Comparison of ENCODE assay signal across 2 fruit fly cellular contexts in the genomic region with DNA sequence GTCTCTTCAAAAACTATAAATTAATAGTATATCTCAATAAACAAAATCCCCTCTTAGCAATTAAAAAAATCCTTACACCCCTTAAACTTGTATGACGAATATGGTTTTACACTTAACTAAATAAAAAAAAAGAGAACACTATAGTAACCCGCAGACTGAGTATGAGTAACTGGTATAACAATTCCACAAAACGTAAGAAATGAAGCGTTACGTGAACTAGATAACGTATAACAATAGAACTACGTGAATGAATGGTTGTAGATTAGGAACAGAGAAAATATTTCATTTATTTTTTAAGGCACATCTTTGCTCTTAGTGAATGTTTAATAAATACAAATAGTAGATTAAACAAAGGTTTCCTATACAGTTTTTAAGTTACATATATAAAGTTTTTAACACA.
A peak's percentile ranks its signal among the peaks of the same experiment; 100 is the strongest.
TF ChIP-seq lines count a peak whose summit lies in the region.

No protein-coding gene starts in this region.

- TF ChIP-seq CTCF in whole organism, embryonic (GFP tag; optimal IDR thresholded peaks at IDR 0.05; lab: Kevin White, UChicago), result no peak

TF ChIP-seq in whole organism, adult, 20 proteins besides CTCF, POLR2A, EP300 and RAD21:
- TF ChIP-seq CG33017 (tag; optimal IDR thresholded peaks at IDR 0.05; lab: Kevin White, UChicago) (no peak), Hr96 (GFP tag; optimal IDR thresholded peaks at IDR 0.05; lab: Kevin White, UChicago) (no peak), kay (GFP tag; lab: Kevin White, UChicago; ENCODE audit: borderline replicate concordance) (peak; percentile 38), CG14711 (tag; optimal IDR thresholded peaks at IDR 0.05; lab: Kevin White, UChicago) (no peak)

TF ChIP-seq in whole organism, embryonic, 481 proteins besides CTCF, POLR2A, EP300 and RAD21:
- peak; percentile 91 for TF ChIP-seq CG9437 (GFP tag; optimal IDR thresholded peaks at IDR 0.05; lab: Kevin White, UChicago)
- TF ChIP-seq gce (GFP tag; IDR thresholded peaks at IDR 0.05; lab: Robert Waterston, UW), result no peak
- no peak for TF ChIP-seq seq (GFP tag; IDR thresholded peaks at IDR 0.05; lab: Robert Waterston, UW)
- TF ChIP-seq CG10321 (GFP tag; IDR thresholded peaks at IDR 0.05; lab: Robert Waterston, UW), result 0 out of 2 replicates have a peak, but pooled peaks have one; percentile 29
- no peak for TF ChIP-seq CG10274 (GFP tag; optimal IDR thresholded peaks at IDR 0.05; lab: Kevin White, UChicago)
- TF ChIP-seq lola (GFP tag; optimal IDR thresholded peaks at IDR 0.05; lab: Kevin White, UChicago), result no peak
- no peak for TF ChIP-seq CG9215 (GFP tag; IDR thresholded peaks at IDR 0.05; lab: Robert Waterston, UW)
- TF ChIP-seq psq (GFP tag; optimal IDR thresholded peaks at IDR 0.05; lab: Kevin White, UChicago), result no peak
- no peak for TF ChIP-seq br (optimal IDR thresholded peaks at IDR 0.05; lab: Kevin White, UChicago)
- TF ChIP-seq ERR (GFP tag; optimal IDR thresholded peaks at IDR 0.05; lab: Kevin White, UChicago), result no peak
- no peak for TF ChIP-seq bcd (GFP tag; optimal IDR thresholded peaks at IDR 0.05; lab: Kevin White, UChicago)
- TF ChIP-seq pita (GFP tag; optimal IDR thresholded peaks at IDR 0.05; lab: Kevin White, UChicago), result no peak
- no peak for TF ChIP-seq ato (GFP tag; IDR thresholded peaks at IDR 0.05; lab: Robert Waterston, UW; ENCODE audit: partially characterized antibody)
- TF ChIP-seq btn (GFP tag; optimal IDR thresholded peaks at IDR 0.05; lab: Kevin White, UChicago), result no peak
- TF ChIP-seq NC2α (GFP tag; optimal IDR thresholded peaks at IDR 0.05; lab: Kevin White, UChicago), result no peak
- TF ChIP-seq gcm2 (GFP tag; optimal IDR thresholded peaks at IDR 0.05; lab: Kevin White, UChicago), result no peak
- 0 out of 4 replicates have a peak, but pooled peaks have one; percentile 46 for TF ChIP-seq chinmo (GFP tag; IDR thresholded peaks at IDR 0.05; lab: Robert Waterston, UW; ENCODE audit: partially characterized antibody)
- TF ChIP-seq mam (GFP tag; optimal IDR thresholded peaks at IDR 0.05; lab: Kevin White, UChicago), result no peak
- TF ChIP-seq pfk (GFP tag; optimal IDR thresholded peaks at IDR 0.05; lab: Kevin White, UChicago), result no peak
- TF ChIP-seq CG3407 (GFP tag; optimal IDR thresholded peaks at IDR 0.05; lab: Kevin White, UChicago), result no peak
- TF ChIP-seq grn (GFP tag; optimal IDR thresholded peaks at IDR 0.05; lab: Kevin White, UChicago), result no peak
- no peak for TF ChIP-seq CG15011 (GFP tag; optimal IDR thresholded peaks at IDR 0.05; lab: Kevin White, UChicago)
- no peak for TF ChIP-seq CG2678 (tag; optimal IDR thresholded peaks at IDR 0.05; lab: Kevin White, UChicago)
- TF ChIP-seq CG4282 (GFP tag; optimal IDR thresholded peaks at IDR 0.05; lab: Kevin White, UChicago), result no peak
- TF ChIP-seq kay (GFP tag; optimal IDR thresholded peaks at IDR 0.05; lab: Kevin White, UChicago), result peak; percentile 35
- no peak for TF ChIP-seq Dbx (GFP tag; IDR thresholded peaks at IDR 0.05; lab: Robert Waterston, UW)
